Fruit fly (Drosophila melanogaster) whole organism, embryonic: ENCODE measurements around the gene CG32462.
A peak's percentile ranks its signal among the peaks of the same experiment; 100 is the strongest.

Source experiments
- CG10147 ChIP-seq: fragments of 200-800 bp; sonication (Bioruptor generic); optimal IDR thresholded peaks from 2 replicates; lab custom pipeline; 2019; ENCODE audit warnings: missing biosample characterization, mild to moderate bottlenecking, missing genetic modification characterization, moderate library complexity
- CG11247 ChIP-seq: fragments of 200-800 bp; sonication (Bioruptor generic); IDR thresholded peaks from 2 replicates; pipeline ENCODE4 v1.3.6; 2022; ENCODE audit warnings: missing biosample characterization, missing genetic modification characterization
- CG11398 ChIP-seq: fragments of 200-800 bp; sonication (Bioruptor generic); optimal IDR thresholded peaks from 2 replicates; lab custom pipeline; 2016; ENCODE audit warnings: missing biosample characterization, missing genetic modification characterization
- CG15696 ChIP-seq: fragments of 200-800 bp; sonication (Bioruptor generic); optimal IDR thresholded peaks from 2 replicates; lab custom pipeline; 2019; ENCODE audit warnings: missing biosample characterization, mild to moderate bottlenecking, missing genetic modification characterization, moderate library complexity
- CG16863 ChIP-seq: fragments of 200-800 bp; sonication (Bioruptor generic); optimal IDR thresholded peaks from 3 replicates; lab custom pipeline; 2016; ENCODE audit warnings: missing biosample characterization, missing genetic modification characterization
- CG17328 ChIP-seq: fragments of 200-800 bp; sonication (Bioruptor generic); IDR thresholded peaks from 2 replicates; pipeline ENCODE4 v1.3.6; 2022; ENCODE audit warnings: missing biosample characterization, missing genetic modification characterization
- CG30403 ChIP-seq: fragments of 200-800 bp; sonication (Bioruptor generic); optimal IDR thresholded peaks from 3 replicates; lab custom pipeline; 2016; ENCODE audit warnings: missing biosample characterization, missing genetic modification characterization
- CG31365 ChIP-seq: fragments of 200-800 bp; sonication (Bioruptor generic); optimal IDR thresholded peaks from 2 replicates; lab custom pipeline; 2018; ENCODE audit warnings: missing biosample characterization, mild to moderate bottlenecking, missing genetic modification characterization
- CG3163 ChIP-seq: fragments of 200-800 bp; sonication (Bioruptor generic); optimal IDR thresholded peaks from 3 replicates; lab custom pipeline; 2016; ENCODE audit warnings: missing biosample characterization, missing genetic modification characterization
- CG4360 ChIP-seq: fragments of 200-800 bp; sonication (Bioruptor generic); IDR thresholded peaks from 2 replicates; pipeline ENCODE4 v1.3.6; 2022; ENCODE audit warnings: missing biosample characterization, missing genetic modification characterization
- CG4404 ChIP-seq: fragments of 200-800 bp; sonication (Bioruptor generic); IDR thresholded peaks from 2 replicates; pipeline ENCODE4 v1.3.6; 2022; ENCODE audit warnings: missing biosample characterization, missing genetic modification characterization
- CG4424 ChIP-seq: fragments of 200-800 bp; sonication (Bioruptor generic); optimal IDR thresholded peaks from 3 replicates; lab custom pipeline; 2016; ENCODE audit warnings: missing biosample characterization, missing genetic modification characterization
- CG4707 ChIP-seq: fragments of 200-800 bp; sonication (Bioruptor generic); optimal IDR thresholded peaks from 2 replicates; lab custom pipeline; 2018; ENCODE audit warnings: missing biosample characterization, mild to moderate bottlenecking, missing genetic modification characterization, moderate library complexity
- CG6272 ChIP-seq: fragments of 200-800 bp; sonication (Bioruptor generic); IDR thresholded peaks from 2 replicates; pipeline ENCODE4 v1.3.6; 2022; ENCODE audit warnings: missing biosample characterization, missing genetic modification characterization
- CG7786 ChIP-seq: fragments of 200-800 bp; sonication (Bioruptor generic); optimal IDR thresholded peaks from 2 replicates; lab custom pipeline; 2016; ENCODE audit warnings: missing biosample characterization, missing genetic modification characterization
- CG8359 ChIP-seq: fragments of 200-800 bp; sonication (Bioruptor generic); optimal IDR thresholded peaks from 2 replicates; lab custom pipeline; 2017; ENCODE audit warnings: missing biosample characterization, mild to moderate bottlenecking, missing genetic modification characterization, borderline replicate concordance
- CG8388 ChIP-seq: fragments of 200-800 bp; sonication (Bioruptor generic); optimal IDR thresholded peaks from 2 replicates; lab custom pipeline; 2019; ENCODE audit warnings: missing biosample characterization, mild to moderate bottlenecking, missing genetic modification characterization, moderate library complexity
- CkIIα-i1 ChIP-seq: fragments of 200-800 bp; sonication (Bioruptor generic); IDR thresholded peaks from 2 replicates; pipeline ENCODE4 v1.3.6; 2022; ENCODE audit warnings: missing biosample characterization, missing genetic modification characterization
- Dp ChIP-seq: fragments of 200-800 bp; sonication (Bioruptor generic); optimal IDR thresholded peaks from 2 replicates; lab custom pipeline; 2018; ENCODE audit warnings: missing biosample characterization, mild to moderate bottlenecking, missing genetic modification characterization, moderate library complexity
- E2f1 ChIP-seq: fragments of 200-800 bp; sonication (Bioruptor generic); IDR thresholded peaks from 2 replicates; pipeline ENCODE4 v1.3.6; 2022; ENCODE audit warnings: missing biosample characterization, missing genetic modification characterization
- Eip74EF ChIP-seq, 2 experiments: fragments of 200-800 bp in 1 of 2; fragments of >200 bp in 1 of 2; sonication (Bioruptor generic) in 1 of 2; optimal IDR thresholded peaks; 2 replicates each; lab custom pipeline; 2017 to 2019; ENCODE audit warnings: missing biosample characterization in 2 of 2, missing genetic modification characterization in 2 of 2, mild to moderate bottlenecking in 1 of 2, moderate library complexity in 1 of 2
- Fer1 ChIP-seq: fragments of 200-800 bp; sonication (Bioruptor generic); optimal IDR thresholded peaks from 2 replicates; lab custom pipeline; 2017; ENCODE audit warnings: missing biosample characterization, mild to moderate bottlenecking, missing genetic modification characterization
- H15 ChIP-seq: fragments of 200-800 bp; sonication (Bioruptor generic); IDR thresholded peaks from 3 replicates; pipeline ENCODE4 v1.3.6; 2022; ENCODE audit warnings: missing biosample characterization, missing genetic modification characterization
- Hmx ChIP-seq: fragments of 200-800 bp; sonication (Bioruptor generic); optimal IDR thresholded peaks from 2 replicates; lab custom pipeline; 2016; ENCODE audit warnings: missing biosample characterization, missing genetic modification characterization
- Hr3 ChIP-seq: fragments of 200-800 bp; sonication (Bioruptor generic); optimal IDR thresholded peaks from 3 replicates; lab custom pipeline; 2016; ENCODE audit warnings: missing biosample characterization, missing genetic modification characterization
- Meics ChIP-seq: fragments of 200-800 bp; sonication (Bioruptor generic); optimal IDR thresholded peaks from 2 replicates; lab custom pipeline; 2017; ENCODE audit warnings: missing biosample characterization, mild to moderate bottlenecking, missing genetic modification characterization
- Poxn ChIP-seq: fragments of 200-800 bp; sonication (Bioruptor generic); IDR thresholded peaks from 2 replicates; pipeline ENCODE4 v1.3.6; 2022; ENCODE audit warnings: missing biosample characterization, missing genetic modification characterization
- Xbp1 ChIP-seq: fragments of 200-800 bp; sonication (Bioruptor generic); optimal IDR thresholded peaks from 3 replicates; lab custom pipeline; 2016; ENCODE audit warnings: missing biosample characterization, mild to moderate bottlenecking, missing genetic modification characterization
- abd-A ChIP-seq: fragments of 200-800 bp; sonication (Bioruptor generic); optimal IDR thresholded peaks from 3 replicates; lab custom pipeline; 2019; ENCODE audit warnings: missing biosample characterization, mild to moderate bottlenecking, missing genetic modification characterization, moderate library complexity
- ap ChIP-seq: fragments of 200-800 bp; sonication (Bioruptor generic); IDR thresholded peaks from 2 replicates; pipeline ENCODE4 v1.3.6; 2022; ENCODE audit warnings: missing biosample characterization, missing genetic modification characterization
- ash1 ChIP-seq: fragments of 200-800 bp; sonication (Bioruptor generic); optimal IDR thresholded peaks from 2 replicates; lab custom pipeline; 2018; ENCODE audit warnings: missing biosample characterization, mild to moderate bottlenecking, missing genetic modification characterization
- bbx ChIP-seq: fragments of 200-800 bp; sonication (Bioruptor generic); IDR thresholded peaks from 2 replicates; pipeline ENCODE4 v1.3.6; 2022; ENCODE audit warnings: missing biosample characterization, missing genetic modification characterization; ENCODE audit not compliant: partially characterized antibody
- crc ChIP-seq: fragments of 200-800 bp; sonication (Bioruptor generic); optimal IDR thresholded peaks from 2 replicates; lab custom pipeline; 2016; ENCODE audit warnings: missing biosample characterization, missing genetic modification characterization
- cwo ChIP-seq: fragments of 200-800 bp; sonication (Bioruptor generic); optimal IDR thresholded peaks from 3 replicates; lab custom pipeline; 2017; ENCODE audit warnings: missing biosample characterization, missing genetic modification characterization, mild to moderate bottlenecking, moderate library complexity, missing genetic modification reagents
- da ChIP-seq: fragments of 200-800 bp; sonication (Bioruptor generic); optimal IDR thresholded peaks from 2 replicates; lab custom pipeline; 2016; ENCODE audit warnings: missing biosample characterization, missing genetic modification characterization
- fd3F ChIP-seq: fragments of 200-800 bp; sonication (Bioruptor generic); optimal IDR thresholded peaks from 2 replicates; lab custom pipeline; 2018; ENCODE audit warnings: missing biosample characterization, mild to moderate bottlenecking, missing genetic modification characterization, moderate library complexity
- gce ChIP-seq: fragments of 200-800 bp; sonication (Bioruptor generic); IDR thresholded peaks from 3 replicates; pipeline ENCODE4 v1.3.6; 2022; ENCODE audit warnings: missing biosample characterization, missing genetic modification characterization
- gem ChIP-seq: fragments of 200-800 bp; sonication (Bioruptor generic); optimal IDR thresholded peaks from 2 replicates; lab custom pipeline; 2019; ENCODE audit warnings: missing biosample characterization, mild to moderate bottlenecking, missing genetic modification characterization, moderate library complexity
- her ChIP-seq: fragments of 200-800 bp; sonication (Bioruptor generic); optimal IDR thresholded peaks from 2 replicates; lab custom pipeline; 2016; ENCODE audit warnings: missing biosample characterization, missing genetic modification characterization
- hth ChIP-seq: fragments of >200 bp; optimal IDR thresholded peaks from 2 replicates; lab custom pipeline; 2017; ENCODE audit warnings: inconsistent platforms
- mld ChIP-seq: fragments of 200-800 bp; sonication (Bioruptor generic); IDR thresholded peaks from 3 replicates; pipeline ENCODE4 v1.3.6; 2022; ENCODE audit warnings: missing biosample characterization, missing genetic modification characterization; ENCODE audit not compliant: partially characterized antibody
- nau ChIP-seq: fragments of 200-800 bp; sonication (Bioruptor generic); optimal IDR thresholded peaks from 3 replicates; lab custom pipeline; 2017; ENCODE audit warnings: missing biosample characterization, mild to moderate bottlenecking, missing genetic modification characterization, missing genetic modification reagents
- oc ChIP-seq: fragments of 200-800 bp; sonication (Bioruptor generic); optimal IDR thresholded peaks from 2 replicates; lab custom pipeline; 2018; ENCODE audit warnings: missing biosample characterization, mild to moderate bottlenecking, missing genetic modification characterization, moderate library complexity
- salm ChIP-seq: fragments of 200-800 bp; sonication (Bioruptor generic); optimal IDR thresholded peaks from 2 replicates; lab custom pipeline; 2018; ENCODE audit warnings: missing biosample characterization, mild to moderate bottlenecking, missing genetic modification characterization
- sd ChIP-seq: fragments of 200-800 bp; sonication (Bioruptor generic); optimal IDR thresholded peaks from 3 replicates; lab custom pipeline; 2018; ENCODE audit warnings: missing biosample characterization, mild to moderate bottlenecking, missing genetic modification characterization, moderate library complexity
- sens-2 ChIP-seq: fragments of 200-800 bp; sonication (Bioruptor generic); IDR thresholded peaks from 2 replicates; pipeline ENCODE4 v1.3.6; 2022; ENCODE audit warnings: missing biosample characterization, missing genetic modification characterization
- slp2 ChIP-seq: fragments of 200-800 bp; sonication (Bioruptor generic); optimal IDR thresholded peaks from 2 replicates; lab custom pipeline; 2016; ENCODE audit warnings: missing biosample characterization, missing genetic modification characterization
- tx ChIP-seq: fragments of 200-800 bp; sonication (Bioruptor generic); optimal IDR thresholded peaks from 2 replicates; lab custom pipeline; 2016; ENCODE audit warnings: missing biosample characterization, missing genetic modification characterization
- usp ChIP-seq: fragments of >200 bp; optimal IDR thresholded peaks from 2 replicates; lab custom pipeline; 2017; ENCODE audit warnings: missing biosample characterization, missing genetic modification characterization
- zfh1 ChIP-seq: fragments of 200-800 bp; sonication (Bioruptor generic); IDR thresholded peaks from 3 replicates; pipeline ENCODE4 v1.3.6; 2022; ENCODE audit warnings: missing biosample characterization, missing genetic modification characterization
- zfh2 ChIP-seq: fragments of 200-800 bp; sonication (Bioruptor generic); optimal IDR thresholded peaks from 2 replicates; lab custom pipeline; 2016; ENCODE audit warnings: missing biosample characterization, missing genetic modification characterization

Gene CG32462

dm6 chr3L:22822544-22823175, 30.7 kb downstream of the CG32462 start (continued):
- TF ChIP-seq zfh2 (no peak), her (GFP tag; lab: Kevin White, UChicago) (no peak), Hr3 (no peak), crc (GFP tag; lab: Kevin White, UChicago) (no peak), ash1 (no peak), fd3F (GFP tag; lab: Kevin White, UChicago) (no peak), cwo (GFP tag; lab: Kevin White, UChicago) (no peak), slp2 (GFP tag; lab: Kevin White, UChicago) (no peak), CG31365 (tag; lab: Kevin White, UChicago) (no peak), H15 (GFP tag; lab: Robert Waterston, UW) (no peak), Eip74EF (GFP tag; optimal IDR thresholded peaks at IDR 0.05; lab: Kevin White, UChicago) (no peak), gce (no peak), Xbp1 (GFP tag; lab: Kevin White, UChicago) (no peak), sens-2 (GFP tag; lab: Robert Waterston, UW) (no peak), bbx (GFP tag; lab: Robert Waterston, UW) (no peak; the same call in 1 of the 2 replicates), CG4404 (GFP tag; lab: Robert Waterston, UW) (no peak), Meics (GFP tag; lab: Kevin White, UChicago) (no peak), CG16863 (GFP tag; lab: Kevin White, UChicago) (no peak), CG10147 (GFP tag; lab: Kevin White, UChicago) (no peak), Fer1 (GFP tag; lab: Kevin White, UChicago) (peak; percentile 37), CG4360 (GFP tag; lab: Robert Waterston, UW) (no peak), hth (lab: Kevin White, UChicago) (no peak), CG7786 (no peak), sd (tag; lab: Kevin White, UChicago) (peak; percentile 56), abd-A (tag; lab: Kevin White, UChicago) (peak; percentile 51), CkIIα-i1 (no peak), Poxn (GFP tag; lab: Robert Waterston, UW) (no peak), zfh1 (GFP tag; lab: Robert Waterston, UW) (no peak), gem (tag; lab: Kevin White, UChicago) (no peak), CG30403 (no peak), E2f1 (GFP tag; lab: Robert Waterston, UW) (no peak), Dp (no peak), salm (no peak), CG11398 (no peak), nau (GFP tag; lab: Kevin White, UChicago) (no peak), oc (tag; lab: Kevin White, UChicago) (no peak), Hmx (GFP tag; lab: Kevin White, UChicago) (no peak), usp (no peak), CG15696 (no peak), CG11247 (GFP tag; lab: Robert Waterston, UW) (no peak), CG6272 (GFP tag; lab: Robert Waterston, UW) (no peak), CG4707 (GFP tag; lab: Kevin White, UChicago) (no peak), ap (GFP tag; lab: Robert Waterston, UW) (no peak), CG4424 (GFP tag; lab: Kevin White, UChicago) (no peak), tx (GFP tag; lab: Kevin White, UChicago) (no peak), CG3163 (peak; percentile 69), CG8359 (GFP tag; lab: Kevin White, UChicago) (no peak), mld (GFP tag; lab: Robert Waterston, UW) (no peak), CG17328 (GFP tag; lab: Robert Waterston, UW) (no peak), CG8388 (GFP tag; lab: Kevin White, UChicago) (no peak), da (no peak)
